Fruit fly (Drosophila melanogaster) whole organism, prepupa: ENCODE results near the gene CG7556.
A peak's percentile ranks its signal among the peaks of the same experiment; 100 is the strongest.

Experiments used
- Blimp-1 ChIP-seq: fragments of 200-800 bp; sonication (Bioruptor generic); optimal IDR thresholded peaks from 3 replicates; lab custom pipeline; 2017; ENCODE audit warnings: missing biosample characterization, missing genetic modification characterization, mild to moderate bottlenecking, moderate library complexity, missing genetic modification reagents
- CG10631 ChIP-seq: fragments of 200-800 bp; sonication (Bioruptor generic); optimal IDR thresholded peaks from 2 replicates; lab custom pipeline; 2016; ENCODE audit warnings: missing biosample characterization, missing genetic modification characterization
- CG10669 ChIP-seq: fragments of 200-800 bp; sonication (Bioruptor generic); optimal IDR thresholded peaks from 3 replicates; lab custom pipeline; 2018; ENCODE audit warnings: missing biosample characterization, mild to moderate bottlenecking, missing genetic modification characterization, moderate library complexity
- CG11902 ChIP-seq: fragments of 200-800 bp; sonication (Bioruptor generic); optimal IDR thresholded peaks from 3 replicates; lab custom pipeline; 2016; ENCODE audit warnings: missing biosample characterization, missing genetic modification characterization
- CG15336 ChIP-seq: fragments of 200-800 bp; sonication (Bioruptor generic); IDR thresholded peaks from 2 replicates; pipeline ENCODE4 v1.3.6; 2022; ENCODE audit warnings: missing biosample characterization, missing genetic modification characterization
- CG1621 ChIP-seq: fragments of 200-800 bp; sonication (Bioruptor generic); optimal IDR thresholded peaks from 3 replicates; lab custom pipeline; 2018; ENCODE audit warnings: missing biosample characterization, mild to moderate bottlenecking, missing genetic modification characterization
- CG16779 ChIP-seq: fragments of 200-800 bp; sonication (Bioruptor generic); optimal IDR thresholded peaks from 3 replicates; lab custom pipeline; 2017; ENCODE audit warnings: missing biosample characterization, mild to moderate bottlenecking, missing genetic modification characterization
- CG3032 ChIP-seq: fragments of 200-800 bp; optimal IDR thresholded peaks from 2 replicates; lab custom pipeline; 2019; ENCODE audit warnings: missing biosample characterization, mild to moderate bottlenecking, missing genetic modification characterization, moderate library complexity
- CG31627 ChIP-seq: fragments of 200-800 bp; sonication (Bioruptor generic); optimal IDR thresholded peaks from 3 replicates; lab custom pipeline; 2016; ENCODE audit warnings: missing biosample characterization, missing genetic modification characterization
- CG32006 ChIP-seq: fragments of 200-800 bp; sonication (Bioruptor generic); optimal IDR thresholded peaks from 3 replicates; lab custom pipeline; 2017; ENCODE audit warnings: missing biosample characterization, mild to moderate bottlenecking, missing genetic modification characterization
- CG34406 ChIP-seq: fragments of 200-800 bp; sonication (Bioruptor generic); optimal IDR thresholded peaks from 3 replicates; lab custom pipeline; 2016; ENCODE audit warnings: missing biosample characterization, missing genetic modification characterization
- CG3919 ChIP-seq: fragments of 200-800 bp; sonication (Bioruptor generic); optimal IDR thresholded peaks from 3 replicates; lab custom pipeline; 2016; ENCODE audit warnings: missing biosample characterization, missing genetic modification characterization
- CG4318 ChIP-seq: fragments of 200-800 bp; sonication (Bioruptor generic); optimal IDR thresholded peaks from 3 replicates; lab custom pipeline; 2017; ENCODE audit warnings: missing biosample characterization, mild to moderate bottlenecking, missing genetic modification characterization
- CG6163 ChIP-seq: fragments of 200-800 bp; sonication (Bioruptor generic); IDR thresholded peaks from 3 replicates; pipeline ENCODE4 v1.3.6; 2022; ENCODE audit warnings: missing biosample characterization, missing genetic modification characterization
- CG6276 ChIP-seq: fragments of 200-800 bp; sonication (Bioruptor generic); optimal IDR thresholded peaks from 2 replicates; lab custom pipeline; 2017; ENCODE audit warnings: missing biosample characterization, mild to moderate bottlenecking, missing genetic modification characterization
- CG6792 ChIP-seq: fragments of 200-800 bp; sonication (Bioruptor generic); optimal IDR thresholded peaks from 3 replicates; lab custom pipeline; 2016; ENCODE audit warnings: missing biosample characterization, missing genetic modification characterization
- CG6808 ChIP-seq: fragments of 200-800 bp; sonication (Bioruptor generic); optimal IDR thresholded peaks from 3 replicates; lab custom pipeline; 2017; ENCODE audit warnings: missing biosample characterization, missing genetic modification characterization, mild to moderate bottlenecking, moderate library complexity, missing genetic modification reagents
- CG6854 ChIP-seq: fragments of 200-800 bp; sonication (Bioruptor generic); optimal IDR thresholded peaks from 2 replicates; lab custom pipeline; 2017; ENCODE audit warnings: missing biosample characterization, mild to moderate bottlenecking, missing genetic modification characterization
- CG7368 ChIP-seq: fragments of 200-800 bp; sonication (Bioruptor generic); optimal IDR thresholded peaks from 3 replicates; lab custom pipeline; 2016; ENCODE audit warnings: missing biosample characterization, missing genetic modification characterization
- CG8119 ChIP-seq: fragments of 200-800 bp; sonication (Bioruptor generic); IDR thresholded peaks from 3 replicates; pipeline ENCODE4 v1.3.6; 2022; ENCODE audit warnings: missing biosample characterization, missing genetic modification characterization
- CG8632 ChIP-seq: fragments of 200-800 bp; sonication (Bioruptor generic); optimal IDR thresholded peaks from 3 replicates; lab custom pipeline; 2016; ENCODE audit warnings: missing biosample characterization, missing genetic modification characterization
- CG9139 ChIP-seq: fragments of 200-800 bp; sonication (Bioruptor generic); optimal IDR thresholded peaks from 3 replicates; lab custom pipeline; 2017; ENCODE audit warnings: missing biosample characterization, mild to moderate bottlenecking, missing genetic modification characterization
- Eip78C ChIP-seq: fragments of 200-800 bp; sonication (Bioruptor generic); peaks from one replicate; lab custom pipeline; 2016; ENCODE audit warnings: missing biosample characterization, missing genetic modification characterization
- Eip93F ChIP-seq: fragments of 200-800 bp; sonication (Bioruptor generic); optimal IDR thresholded peaks from 2 replicates; lab custom pipeline; 2016; ENCODE audit warnings: missing biosample characterization, mild to moderate bottlenecking, missing genetic modification characterization
- Ets21C ChIP-seq: fragments of 200-800 bp; sonication (Bioruptor generic); optimal IDR thresholded peaks from 3 replicates; lab custom pipeline; 2016; ENCODE audit warnings: missing biosample characterization, missing genetic modification characterization
- Ets96B ChIP-seq: fragments of 200-800 bp; optimal IDR thresholded peaks from 2 replicates; lab custom pipeline; 2019; ENCODE audit warnings: missing biosample characterization, mild to moderate bottlenecking, missing genetic modification characterization, moderate library complexity
- Gug ChIP-seq: fragments of 200-800 bp; sonication (Bioruptor generic); IDR thresholded peaks from 2 replicates; pipeline ENCODE4 v1.3.6; 2022; ENCODE audit warnings: missing biosample characterization, missing genetic modification characterization
- Hr38 ChIP-seq: sonication (Bioruptor generic); optimal IDR thresholded peaks from 2 replicates; lab custom pipeline; 2016; ENCODE audit warnings: missing biosample characterization, missing genetic modification characterization
- Hr39 ChIP-seq: fragments of 200-800 bp; sonication (Bioruptor generic); optimal IDR thresholded peaks from 2 replicates; lab custom pipeline; 2016; ENCODE audit warnings: missing biosample characterization, missing genetic modification characterization
- Hr4 ChIP-seq: fragments of 200-800 bp; sonication (Bioruptor generic); optimal IDR thresholded peaks from 3 replicates; lab custom pipeline; 2016; ENCODE audit warnings: missing biosample characterization, missing genetic modification characterization
- Met ChIP-seq: fragments of 200-800 bp; sonication (Bioruptor generic); optimal IDR thresholded peaks from 3 replicates; lab custom pipeline; 2016; ENCODE audit warnings: missing biosample characterization, missing genetic modification characterization
- Smox ChIP-seq: fragments of 200-800 bp; sonication (Bioruptor generic); optimal IDR thresholded peaks from 3 replicates; lab custom pipeline; 2016; ENCODE audit warnings: missing biosample characterization, missing genetic modification characterization
- Sox102F ChIP-seq: fragments of 200-800 bp; sonication (Bioruptor generic); optimal IDR thresholded peaks from 2 replicates; lab custom pipeline; 2016; ENCODE audit warnings: missing biosample characterization, mild to moderate bottlenecking, missing genetic modification characterization
- Sox14 ChIP-seq: fragments of 200-800 bp; sonication (Bioruptor generic); optimal IDR thresholded peaks from 3 replicates; lab custom pipeline; 2016; ENCODE audit warnings: missing biosample characterization, missing genetic modification characterization
- achi ChIP-seq: fragments of 200-800 bp; sonication (Bioruptor generic); optimal IDR thresholded peaks from 3 replicates; lab custom pipeline; 2016; ENCODE audit warnings: missing biosample characterization, missing genetic modification characterization
- acj6 ChIP-seq: fragments of 200-800 bp; sonication (Bioruptor generic); optimal IDR thresholded peaks from 3 replicates; lab custom pipeline; 2016; ENCODE audit warnings: missing biosample characterization, missing genetic modification characterization
- cyc ChIP-seq: fragments of 200-800 bp; sonication (Bioruptor generic); optimal IDR thresholded peaks from 3 replicates; lab custom pipeline; 2016; ENCODE audit warnings: missing biosample characterization, missing genetic modification characterization
- dac ChIP-seq: fragments of 200-800 bp; sonication (Bioruptor generic); optimal IDR thresholded peaks from 2 replicates; lab custom pipeline; 2017; ENCODE audit warnings: missing biosample characterization, mild to moderate bottlenecking, missing genetic modification characterization
- dsx ChIP-seq: fragments of 200-800 bp; optimal IDR thresholded peaks from 3 replicates; lab custom pipeline; 2019; ENCODE audit warnings: missing biosample characterization, mild to moderate bottlenecking, missing genetic modification characterization, moderate library complexity; ENCODE audit not compliant: poor library complexity, severe bottlenecking
- eg ChIP-seq: fragments of 200-800 bp; sonication (Bioruptor generic); IDR thresholded peaks from 3 replicates; pipeline ENCODE4 v1.3.6; 2022; ENCODE audit warnings: missing biosample characterization, missing genetic modification characterization
- fd59A ChIP-seq: fragments of 200-800 bp; sonication (Bioruptor generic); optimal IDR thresholded peaks from 2 replicates; lab custom pipeline; 2017; ENCODE audit warnings: missing biosample characterization, mild to moderate bottlenecking, missing genetic modification characterization, missing genetic modification reagents
- fd85E ChIP-seq: fragments of 200-800 bp; sonication (Bioruptor generic); optimal IDR thresholded peaks from 3 replicates; lab custom pipeline; 2016; ENCODE audit warnings: missing biosample characterization, missing genetic modification characterization
- fkh ChIP-seq: fragments of 200-800 bp; sonication (Bioruptor generic); optimal IDR thresholded peaks from 3 replicates; lab custom pipeline; 2017; ENCODE audit warnings: missing biosample characterization, mild to moderate bottlenecking, missing genetic modification characterization, moderate library complexity
- net ChIP-seq: fragments of 200-800 bp; sonication (Bioruptor generic); optimal IDR thresholded peaks from 3 replicates; lab custom pipeline; 2016; ENCODE audit warnings: missing biosample characterization, missing genetic modification characterization
- pdm3 ChIP-seq: fragments of 200-800 bp; sonication (Bioruptor generic); optimal IDR thresholded peaks from 3 replicates; lab custom pipeline; 2016; ENCODE audit warnings: missing biosample characterization, missing genetic modification characterization
- salr ChIP-seq, 2 experiments: fragments of 200-800 bp; sonication (Bioruptor generic); optimal IDR thresholded peaks; 3 replicates each; lab custom pipeline; 2016 to 2018; ENCODE audit warnings: missing biosample characterization in 2 of 2, missing genetic modification characterization in 2 of 2, mild to moderate bottlenecking in 1 of 2
- spab ChIP-seq: fragments of 200-800 bp; sonication (Bioruptor generic); optimal IDR thresholded peaks from 2 replicates; lab custom pipeline; 2017; ENCODE audit warnings: missing biosample characterization, mild to moderate bottlenecking, missing genetic modification characterization, missing genetic modification reagents
- ss ChIP-seq, 2 experiments: fragments of 200-800 bp; sonication (Bioruptor generic); optimal IDR thresholded peaks; 2 replicates in 1 of 2; 3 replicates in 1 of 2; lab custom pipeline; 2017 to 2018; ENCODE audit warnings: mild to moderate bottlenecking in 2 of 2, missing biosample characterization in 2 of 2, missing genetic modification characterization in 2 of 2, moderate library complexity in 1 of 2
- svp ChIP-seq: fragments of 200-800 bp; sonication (Bioruptor generic); peaks from one replicate; lab custom pipeline; 2016; ENCODE audit warnings: missing biosample characterization, missing genetic modification characterization
- topi ChIP-seq: fragments of 200-800 bp; sonication (Bioruptor generic); optimal IDR thresholded peaks from 3 replicates; lab custom pipeline; 2016; ENCODE audit warnings: missing biosample characterization, missing genetic modification characterization
- vri ChIP-seq: fragments of 200-800 bp; sonication (Bioruptor generic); optimal IDR thresholded peaks from 3 replicates; lab custom pipeline; 2016; ENCODE audit warnings: missing biosample characterization, mild to moderate bottlenecking, missing genetic modification characterization

The CG7556 gene

dm6 chrX:19179696-19180255 is at the start of gene CG7556, which contains the start of gene CG7453:
TSS of gene CG7556 (minus strand) at chrX:19179830.
TSS of gene CG7453 (plus strand) at chrX:19180173.
- peak; percentile 79 for TF ChIP-seq achi (GFP tag; lab: Kevin White, UChicago)
- TF ChIP-seq Met (GFP tag; lab: Kevin White, UChicago) = peak; percentile 84
- peak; percentile 64 for TF ChIP-seq CG8632 (GFP tag; lab: Kevin White, UChicago)
- peak; percentile 80 for TF ChIP-seq Sox14 (GFP tag; lab: Kevin White, UChicago)
- TF ChIP-seq Sox102F (GFP tag; lab: Kevin White, UChicago) = peak; percentile 61
- peak; percentile 53 for TF ChIP-seq CG7368 (GFP tag; lab: Kevin White, UChicago)
- no peak for TF ChIP-seq CG9139 (GFP tag; lab: Kevin White, UChicago)
- TF ChIP-seq Hr39 (GFP tag; lab: Kevin White, UChicago) = peak; percentile 85
- peak in 1 of 2 experiments; percentile 54 for TF ChIP-seq ss (GFP tag; optimal IDR thresholded peaks at IDR 0.05; lab: Kevin White, UChicago)
- TF ChIP-seq CG6792 (GFP tag; lab: Kevin White, UChicago) = peak; percentile 68
- TF ChIP-seq salr (GFP tag; optimal IDR thresholded peaks at IDR 0.05; lab: Kevin White, UChicago) = peak; percentile 56 to 73
- peak; percentile 66 for TF ChIP-seq CG3032
- TF ChIP-seq dsx = peak; percentile 45
- peak; percentile 53; the same call in 2 of the 3 replicates for TF ChIP-seq CG8119 (GFP tag; lab: Robert Waterston, UW)
- TF ChIP-seq CG32006 (GFP tag; lab: Kevin White, UChicago) = peak; percentile 80
- peak; percentile 81 for TF ChIP-seq CG10631
- peak; percentile 54 for TF ChIP-seq CG11902
- peak; percentile 24 for TF ChIP-seq CG1621
- peak; percentile 81 for TF ChIP-seq Smox (GFP tag; lab: Kevin White, UChicago)
- TF ChIP-seq CG6808 (GFP tag; lab: Kevin White, UChicago) = no peak
- peak; percentile 63 for TF ChIP-seq dac (GFP tag; lab: Kevin White, UChicago)
- TF ChIP-seq fd85E = no peak
- peak; percentile 67 for TF ChIP-seq CG34406 (GFP tag; lab: Kevin White, UChicago)
- peak; percentile 76 for TF ChIP-seq Ets21C
- peak; percentile 47; the same call in 1 of the 2 replicates for TF ChIP-seq CG15336 (GFP tag; lab: Robert Waterston, UW)
- TF ChIP-seq CG16779 (tag; lab: Kevin White, UChicago) = no peak
- TF ChIP-seq CG3919 (GFP tag; lab: Kevin White, UChicago) = peak; percentile 67
- peak; percentile 65 for TF ChIP-seq CG4318 (GFP tag; lab: Kevin White, UChicago)
- TF ChIP-seq Hr4 (GFP tag; lab: Kevin White, UChicago) = peak; percentile 80
- TF ChIP-seq Blimp-1 = peak; percentile 8
- TF ChIP-seq fkh = no peak
- TF ChIP-seq CG6276 = peak; percentile 29
- TF ChIP-seq topi (GFP tag; lab: Kevin White, UChicago) = peak; percentile 81
- peak; percentile 78 for TF ChIP-seq svp
- TF ChIP-seq Eip78C (GFP tag; lab: Kevin White, UChicago) = peak; percentile 83
- TF ChIP-seq pdm3 = peak; percentile 85
- no peak for TF ChIP-seq vri (GFP tag; lab: Kevin White, UChicago)
- TF ChIP-seq CG31627 (GFP tag; lab: Kevin White, UChicago) = peak; percentile 82
- no peak; the same call in 2 of the 3 replicates for TF ChIP-seq eg (GFP tag; lab: Robert Waterston, UW)
- peak; percentile 80 for TF ChIP-seq acj6 (GFP tag; lab: Kevin White, UChicago)
- peak; percentile 54 for TF ChIP-seq Ets96B (tag; lab: Kevin White, UChicago)
- TF ChIP-seq CG6163 (GFP tag; lab: Robert Waterston, UW) = peak; percentile 57; the same call in 2 of the 3 replicates
- TF ChIP-seq CG10669 (GFP tag; lab: Kevin White, UChicago) = peak; percentile 61
- peak; percentile 62 for TF ChIP-seq fd59A (GFP tag; lab: Kevin White, UChicago)
- TF ChIP-seq cyc = peak; percentile 76
- no peak for TF ChIP-seq CG6854 (GFP tag; lab: Kevin White, UChicago)
- TF ChIP-seq net = peak; percentile 65
- peak; percentile 40 for TF ChIP-seq Eip93F (GFP tag; lab: Kevin White, UChicago)
- no peak for TF ChIP-seq Hr38
- peak; percentile 28 for TF ChIP-seq spab (GFP tag; lab: Kevin White, UChicago)
- TF ChIP-seq Gug (GFP tag; lab: Robert Waterston, UW) = peak; percentile 56; the same call in 1 of the 2 replicates
